Worm (Caenorhabditis elegans): ENCODE measurements around the gene snb-2.

Gene snb-2

ce11 chrV:12343419-12343969, 2.2 kb downstream of the snb-2 start, which contains the start of gene tomm-20 (continued):
- TF ChIP-seq F44E2.7 (GFP tag; IDR thresholded peaks at IDR 0.05) (no peak), lin-39 (tag; optimal IDR thresholded peaks at IDR 0.05) (no peak), nhr-102 (tag; optimal IDR thresholded peaks at IDR 0.05) (peak; percentile 93), nhr-25 (tag; optimal IDR thresholded peaks at IDR 0.05; ENCODE audit: borderline replicate concordance, insufficient read depth) (peak; percentile 82), daf-16 (GFP tag; optimal IDR thresholded peaks at IDR 0.05) (peak; percentile 46 to 79), daf-16 (tag; optimal IDR thresholded peaks at IDR 0.05) (no peak), mdl-1 (tag; optimal IDR thresholded peaks at IDR 0.05) (peak in 1 of 2 experiments; percentile 64), lir-3 (tag; optimal IDR thresholded peaks at IDR 0.05) (peak; percentile 16), tra-1 (GFP tag; IDR thresholded peaks at IDR 0.05) (peak; percentile 89), madf-5 (GFP tag; IDR thresholded peaks at IDR 0.05) (no peak), mes-2 (tag; optimal IDR thresholded peaks at IDR 0.05; ENCODE audit: poor library complexity, severe bottlenecking) (peak; percentile 95), duxl-1 (tag; optimal IDR thresholded peaks at IDR 0.05; ENCODE audit: poor library complexity) (peak; percentile 84), nhr-41 (GFP tag; IDR thresholded peaks at IDR 0.05) (no peak), aly-2 (tag; optimal IDR thresholded peaks at IDR 0.05) (no peak), F37D6.2 (tag; optimal IDR thresholded peaks at IDR 0.05) (peak; percentile 79), nhr-28 (tag; optimal IDR thresholded peaks at IDR 0.05) (peak; percentile 69), snpc-4 (tag; optimal IDR thresholded peaks at IDR 0.05) (peak; percentile 29), unc-130 (GFP tag; optimal IDR thresholded peaks at IDR 0.05) (peak; percentile 4), ceh-62 (tag; optimal IDR thresholded peaks at IDR 0.05) (no peak), vab-7 (GFP tag; IDR thresholded peaks at IDR 0.05) (0 out of 2 replicates have a peak, but pooled peaks have one; percentile 24), zfp-2 (tag; optimal IDR thresholded peaks at IDR 0.05) (peak; percentile 49), ceh-44 (GFP tag; IDR thresholded peaks at IDR 0.05) (no peak), snpc-1.2 (GFP tag; IDR thresholded peaks at IDR 0.05) (0 out of 2 replicates have a peak, but pooled peaks have one; percentile 62), zip-2 (tag; optimal IDR thresholded peaks at IDR 0.05) (peak; percentile 37), daf-8 (GFP tag; IDR thresholded peaks at IDR 0.05) (no peak), pqm-1 (tag; optimal IDR thresholded peaks at IDR 0.05) (no peak), nhr-42 (GFP tag; IDR thresholded peaks at IDR 0.05) (peak; percentile 79; the same call in 1 of the 2 replicates), mxl-3 (GFP tag; optimal IDR thresholded peaks at IDR 0.05) (no peak), nhr-48 (tag; optimal IDR thresholded peaks at IDR 0.05) (peak; percentile 80), unc-39 (tag; optimal IDR thresholded peaks at IDR 0.05) (no peak), dve-1 (tag; optimal IDR thresholded peaks at IDR 0.05; ENCODE audit: insufficient read depth) (peak; percentile 94), pha-4 (GFP tag; IDR thresholded peaks at IDR 0.05) (peak; percentile 77; the same call in 1 of the 2 replicates), pha-4 (tag; optimal IDR thresholded peaks at IDR 0.05) (no peak), lin-15B (tag; optimal IDR thresholded peaks at IDR 0.05) (peak; percentile 50), lim-7 (GFP tag; IDR thresholded peaks at IDR 0.05) (no peak), skn-1 (tag; optimal IDR thresholded peaks at IDR 0.05) (no peak), hlh-11 (tag; optimal IDR thresholded peaks at IDR 0.05) (peak; percentile 88), lin-38 (GFP tag; IDR thresholded peaks at IDR 0.05) (peak; percentile 91), jun-1 (tag; optimal IDR thresholded peaks at IDR 0.05) (peak; percentile 76), ceh-20 (GFP tag; IDR thresholded peaks at IDR 0.05) (peak; percentile 86), nhr-6 (tag; optimal IDR thresholded peaks at IDR 0.05) (peak; percentile 100), unc-62 (GFP tag; optimal IDR thresholded peaks at IDR 0.05 in 1 of 2) (peak in 1 of 2 experiments; percentile 94), unc-62 (tag; optimal IDR thresholded peaks at IDR 0.05) (no peak), mdt-29 (GFP tag; IDR thresholded peaks at IDR 0.05) (0 out of 2 replicates have a peak, but pooled peaks have one; percentile 14), nhr-76 (tag; optimal IDR thresholded peaks at IDR 0.05) (peak; percentile 44), ama-1 (optimal IDR thresholded peaks at IDR 0.05) (peak; percentile 3), tag-97 (GFP tag; IDR thresholded peaks at IDR 0.05) (no peak), zfp-3 (GFP tag; conservative IDR thresholded peaks at IDR 0.05) (no peak; the same call in 1 of the 2 replicates), ces-1 (GFP tag; optimal IDR thresholded peaks at IDR 0.05) (no peak), ztf-7 (tag; optimal IDR thresholded peaks at IDR 0.05) (peak; percentile 91), zip-11 (GFP tag; IDR thresholded peaks at IDR 0.05) (no peak), nhr-77 (tag; optimal IDR thresholded peaks at IDR 0.05) (peak; percentile 91)
